Worm (Caenorhabditis elegans): ENCODE results near the gene F54F2.7.
A peak's percentile ranks its signal among the peaks of the same experiment; 100 is the strongest.

F54F2.7 gene

DNA sequence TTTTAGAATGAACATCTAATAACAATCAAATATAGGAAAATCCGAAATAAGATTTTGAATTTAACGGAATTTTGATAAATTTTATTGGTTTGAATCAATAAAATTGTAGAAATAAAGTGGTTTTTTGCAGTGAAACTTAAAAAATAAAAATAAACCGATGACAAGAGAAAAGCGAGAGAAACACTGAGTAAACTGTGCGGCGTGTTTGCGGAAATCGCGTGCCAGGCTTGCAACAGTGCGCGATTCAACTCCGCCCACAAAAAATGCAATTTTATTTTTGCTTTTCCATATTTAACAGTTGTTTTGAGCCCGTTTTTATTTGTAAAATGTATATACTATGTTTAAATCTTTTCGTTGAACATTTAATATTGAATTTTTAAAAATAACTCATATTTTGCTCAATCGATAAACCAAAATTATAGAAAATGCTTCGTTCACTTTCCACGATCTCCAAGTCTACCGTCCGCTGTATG is 39.2 kb downstream of the F54F2.7 start, which contains the start of gene mtss-1 (continued):
- TF ChIP-seq snpc-1.3 (tag; optimal IDR thresholded peaks at IDR 0.05; ENCODE audit: insufficient read depth) = peak; percentile 84
- TF ChIP-seq sdz-38 (tag; optimal IDR thresholded peaks at IDR 0.05) = no peak
- 0 out of 2 replicates have a peak, but pooled peaks have one; percentile 17 for TF ChIP-seq D2030.7 (GFP tag; IDR thresholded peaks at IDR 0.05)
- peak; percentile 30 for TF ChIP-seq tbp1 (GFP tag; optimal IDR thresholded peaks at IDR 0.05)
- TF ChIP-seq Y79H2A.3 (GFP tag; conservative IDR thresholded peaks at IDR 0.05) = no peak
- no peak for TF ChIP-seq K12H6.12 (tag; optimal IDR thresholded peaks at IDR 0.05)
- no peak for TF ChIP-seq mel-28 (tag; optimal IDR thresholded peaks at IDR 0.05; ENCODE audit: borderline replicate concordance)
- TF ChIP-seq ztf-18 (tag; optimal IDR thresholded peaks at IDR 0.05) = peak; percentile 61
- TF ChIP-seq nhr-80 (tag; optimal IDR thresholded peaks at IDR 0.05) = peak; percentile 27
- peak; percentile 9 for TF ChIP-seq F49E8.2 (tag; optimal IDR thresholded peaks at IDR 0.05; ENCODE audit: insufficient read depth)
- no peak for TF ChIP-seq hmg-20 (GFP tag; IDR thresholded peaks at IDR 0.05)
- TF ChIP-seq pbrm-1 (GFP tag; IDR thresholded peaks at IDR 0.05) = peak; percentile 29; the same call in 1 of the 2 replicates
- TF ChIP-seq nfyb-1 (GFP tag; IDR thresholded peaks at IDR 0.05) = peak; percentile 51; the same call in 1 of the 2 replicates
- TF ChIP-seq ceh-79 (tag; optimal IDR thresholded peaks at IDR 0.05) = no peak
- TF ChIP-seq F33H1.4 (GFP tag; IDR thresholded peaks at IDR 0.05) = peak; percentile 56
- TF ChIP-seq madf-6 (GFP tag; IDR thresholded peaks at IDR 0.05) = peak; percentile 60; the same call in 1 of the 2 replicates
- no peak for TF ChIP-seq tbx-9 (tag; optimal IDR thresholded peaks at IDR 0.05; ENCODE audit: borderline replicate concordance)
- peak in 1 of 3 experiments; percentile 15 for TF ChIP-seq lin-35 (GFP tag; optimal IDR thresholded peaks at IDR 0.05)
- TF ChIP-seq aptf-3 (GFP tag; IDR thresholded peaks at IDR 0.05) = no peak
- no peak for TF ChIP-seq lir-1 (GFP tag; conservative IDR thresholded peaks at IDR 0.05)
- TF ChIP-seq egrh-3 (GFP tag; IDR thresholded peaks at IDR 0.05) = no peak
- TF ChIP-seq ztf-3 (GFP tag; optimal IDR thresholded peaks at IDR 0.05) = no peak
- TF ChIP-seq xnd-1 (tag; optimal IDR thresholded peaks at IDR 0.05) = peak; percentile 31
- peak; percentile 29 for TF ChIP-seq lin-40 (tag; optimal IDR thresholded peaks at IDR 0.05)
- TF ChIP-seq attf-3 (GFP tag; conservative IDR thresholded peaks at IDR 0.05) = 0 out of 2 replicates have a peak, but pooled peaks have one; percentile 23
- TF ChIP-seq Y95B8A.8 (GFP tag; IDR thresholded peaks at IDR 0.05) = no peak
- TF ChIP-seq rpc-1 (optimal IDR thresholded peaks at IDR 0.05) = peak; percentile 41
- TF ChIP-seq rpc-1 (tag; optimal IDR thresholded peaks at IDR 0.05) = no peak
- TF ChIP-seq attf-5 (GFP tag; optimal IDR thresholded peaks at IDR 0.05) = peak; percentile 37
- peak in 1 of 2 experiments; percentile 13 for TF ChIP-seq let-607 (tag; optimal IDR thresholded peaks at IDR 0.05)
- no peak for TF ChIP-seq F22D6.2 (tag; optimal IDR thresholded peaks at IDR 0.05)
- TF ChIP-seq somi-1 (GFP tag; optimal IDR thresholded peaks at IDR 0.05) = no peak
- no peak for TF ChIP-seq madf-10 (tag; optimal IDR thresholded peaks at IDR 0.05)
- no peak for TF ChIP-seq F52B5.7 (tag; optimal IDR thresholded peaks at IDR 0.05)
- TF ChIP-seq lin-54 (GFP tag; optimal IDR thresholded peaks at IDR 0.05) = peak; percentile 30
- TF ChIP-seq nfya-1 (tag; optimal IDR thresholded peaks at IDR 0.05; ENCODE audit: borderline replicate concordance, insufficient read depth) = no peak
- TF ChIP-seq mcd-1 (GFP tag; IDR thresholded peaks at IDR 0.05) = peak; percentile 54
- no peak for TF ChIP-seq mxl-1 (tag; optimal IDR thresholded peaks at IDR 0.05)
- TF ChIP-seq lsl-1 (GFP tag; optimal IDR thresholded peaks at IDR 0.05) = peak; percentile 55
- TF ChIP-seq Y53G8AR.9 (GFP tag; conservative IDR thresholded peaks at IDR 0.05) = no peak
- no peak for TF ChIP-seq ets-4 (GFP tag; optimal IDR thresholded peaks at IDR 0.05)
- no peak for TF ChIP-seq bed-2 (GFP tag; IDR thresholded peaks at IDR 0.05)
- TF ChIP-seq F10E7.11 (tag; optimal IDR thresholded peaks at IDR 0.05) = no peak
- no peak for TF ChIP-seq gei-17 (GFP tag; optimal IDR thresholded peaks at IDR 0.05)
- no peak for TF ChIP-seq hlh-12 (tag; optimal IDR thresholded peaks at IDR 0.05)
- no peak for TF ChIP-seq zfh-2 (GFP tag; conservative IDR thresholded peaks at IDR 0.05)
- peak; percentile 35; the same call in 1 of the 2 replicates for TF ChIP-seq hmg-1.2 (GFP tag; IDR thresholded peaks at IDR 0.05)
- no peak for TF ChIP-seq nhr-179 (tag; optimal IDR thresholded peaks at IDR 0.05)
